Worm (Caenorhabditis elegans) whole organism, L4 larva: Measurements from ENCODE around the gene ZK666.8.

Experiments
- D1046.2 ChIP-seq: fragments of 200-800 bp; sonication (Bioruptor generic); IDR thresholded peaks from 2 replicates; pipeline ENCODE4 v1.3.6; 2022; ENCODE audit warnings: missing genetic modification characterization, missing compliant biosample characterization
- F26F4.8 ChIP-seq: fragments of 200-800 bp; sonication (Bioruptor generic); conservative IDR thresholded peaks from 2 replicates; pipeline ENCODE4 v1.3.6; 2022; ENCODE audit warnings: missing genetic modification characterization, missing compliant biosample characterization
- F37D6.2 ChIP-seq: sonication (generic microtip); optimal IDR thresholded peaks from 2 replicates; lab custom pipeline; 2016; ENCODE audit warnings: mild to moderate bottlenecking, missing genetic modification characterization, missing compliant biosample characterization
- F44E2.7 ChIP-seq: fragments of 200-800 bp; sonication (Bioruptor generic); IDR thresholded peaks from 2 replicates; pipeline ENCODE4 v2.1.2; 2022; ENCODE audit warnings: missing genetic modification characterization, missing compliant biosample characterization
- F49E8.2 ChIP-seq: sonication (generic microtip); optimal IDR thresholded peaks from 2 replicates; lab custom pipeline; 2016; ENCODE audit warnings: missing compliant biosample characterization, mild to moderate bottlenecking, missing genetic modification characterization, borderline replicate concordance
- T26A8.4 ChIP-seq: fragments of 200-800 bp; sonication (Bioruptor generic); IDR thresholded peaks from 2 replicates; pipeline ENCODE4 v1.3.6; 2022; ENCODE audit warnings: missing genetic modification characterization, missing compliant biosample characterization
- Y48G9A.11 ChIP-seq: fragments of 200-800 bp; sonication (Bioruptor generic); IDR thresholded peaks from 2 replicates; pipeline ENCODE4 v1.3.6; 2022; ENCODE audit warnings: missing genetic modification reagents, missing genetic modification characterization, missing compliant biosample characterization
- aha-1 ChIP-seq: fragments of 150-350 bp; peaks from one replicate; lab custom pipeline; 2014; ENCODE audit warnings: missing biosample characterization, missing genetic modification characterization
- arid-1 ChIP-seq: fragments of 200-800 bp; sonication (Bioruptor generic); conservative IDR thresholded peaks from 2 replicates; pipeline ENCODE4 v1.3.6; 2022; ENCODE audit warnings: missing genetic modification reagents, missing genetic modification characterization, missing compliant biosample characterization
- ceh-20 ChIP-seq: fragments of 200-800 bp; sonication (Bioruptor generic); IDR thresholded peaks from 2 replicates; pipeline ENCODE4 v1.3.6; 2022; ENCODE audit warnings: missing genetic modification reagents, missing genetic modification characterization, missing compliant biosample characterization
- ceh-82 ChIP-seq: sonication (generic microtip); optimal IDR thresholded peaks from 2 replicates; lab custom pipeline; 2017; ENCODE audit warnings: missing biosample characterization, missing genetic modification characterization
- daf-16 ChIP-seq, 3 experiments: sonication (generic microtip); optimal IDR thresholded peaks; 2 replicates each; lab custom pipeline; 2016 to 2017; ENCODE audit warnings: missing genetic modification characterization in 3 of 3, missing genetic modification reagents in 3 of 3, mild to moderate bottlenecking in 2 of 3, missing compliant biosample characterization in 2 of 3, missing biosample characterization in 1 of 3, moderate library complexity in 1 of 3
- daf-8 ChIP-seq: fragments of 200-800 bp; sonication (Bioruptor generic); IDR thresholded peaks from 2 replicates; pipeline ENCODE4 v1.3.6; 2022; ENCODE audit warnings: missing genetic modification characterization, missing compliant biosample characterization
- dmd-6 ChIP-seq: fragments of 200-800 bp; sonication (Bioruptor generic); IDR thresholded peaks from 2 replicates; pipeline ENCODE4 v1.3.6; 2022; ENCODE audit warnings: missing genetic modification reagents, missing genetic modification characterization, missing compliant biosample characterization
- dpl-1 ChIP-seq: fragments of 150-350 bp; optimal IDR thresholded peaks from 2 replicates; lab custom pipeline; 2014; ENCODE audit warnings: missing biosample characterization, missing genetic modification reagents, missing genetic modification characterization
- duxl-1 ChIP-seq: sonication (generic microtip); optimal IDR thresholded peaks from 2 replicates; lab custom pipeline; 2016; ENCODE audit warnings: mild to moderate bottlenecking, missing genetic modification characterization, moderate library complexity, missing compliant biosample characterization; ENCODE audit not compliant: poor library complexity
- egl-27 ChIP-seq: sonication (generic microtip); optimal IDR thresholded peaks from 3 replicates; lab custom pipeline; 2017; ENCODE audit warnings: missing biosample characterization, missing genetic modification reagents, missing genetic modification characterization
- fos-1 ChIP-seq: fragments of 150-350 bp; optimal IDR thresholded peaks from 2 replicates; lab custom pipeline; 2014; ENCODE audit warnings: missing biosample characterization, missing genetic modification characterization
- gei-8 ChIP-seq: fragments of 200-800 bp; sonication (Bioruptor generic); optimal IDR thresholded peaks from 2 replicates; lab custom pipeline; 2018; ENCODE audit warnings: mild to moderate bottlenecking, missing genetic modification characterization, missing compliant biosample characterization
- hlh-11 ChIP-seq: fragments of 200-800 bp; sonication (Bioruptor generic); optimal IDR thresholded peaks from 2 replicates; lab custom pipeline; 2018; ENCODE audit warnings: mild to moderate bottlenecking, missing genetic modification characterization, missing compliant biosample characterization
- hlh-30 ChIP-seq: sonication (generic microtip); optimal IDR thresholded peaks from 2 replicates; lab custom pipeline; 2017; ENCODE audit warnings: antibody characterized with exemption, mild to moderate bottlenecking, missing genetic modification characterization, missing compliant biosample characterization; ENCODE audit not compliant: insufficient read depth
- lin-1 ChIP-seq: fragments of 200-800 bp; sonication (Bioruptor generic); IDR thresholded peaks from 2 replicates; pipeline ENCODE4 v1.3.6; 2022; ENCODE audit warnings: missing genetic modification reagents, missing genetic modification characterization, missing compliant biosample characterization
- mdl-1 ChIP-seq, 2 experiments: fragments of 150-350 bp in 1 of 2; sonication (generic microtip) in 1 of 2; optimal IDR thresholded peaks; 2 replicates each; lab custom pipeline; 2014 to 2017; ENCODE audit warnings: missing biosample characterization in 2 of 2, missing genetic modification characterization in 2 of 2
- mes-2 ChIP-seq: sonication (generic microtip); optimal IDR thresholded peaks from 2 replicates; lab custom pipeline; 2016; ENCODE audit warnings: missing genotype, mild to moderate bottlenecking, missing genetic modification characterization, missing compliant biosample characterization; ENCODE audit not compliant: poor library complexity, severe bottlenecking
- mxl-3 ChIP-seq: fragments of 200-800 bp; sonication (Bioruptor generic); optimal IDR thresholded peaks from 2 replicates; lab custom pipeline; 2018; ENCODE audit warnings: mild to moderate bottlenecking, missing genetic modification characterization, missing compliant biosample characterization
- nhr-10 ChIP-seq: fragments of 150-350 bp; optimal IDR thresholded peaks from 2 replicates; lab custom pipeline; 2014; ENCODE audit warnings: missing biosample characterization, missing genetic modification characterization
- nhr-102 ChIP-seq: sonication (generic microtip); optimal IDR thresholded peaks from 2 replicates; lab custom pipeline; 2016; ENCODE audit warnings: mild to moderate bottlenecking, missing genetic modification characterization, moderate library complexity, missing compliant biosample characterization
- nhr-11 ChIP-seq: fragments of 150-350 bp; optimal IDR thresholded peaks from 2 replicates; lab custom pipeline; 2014; ENCODE audit warnings: missing biosample characterization, missing genetic modification characterization
- nhr-41 ChIP-seq: fragments of 200-800 bp; sonication (Bioruptor generic); IDR thresholded peaks from 2 replicates; pipeline ENCODE4 v1.3.6; 2022; ENCODE audit warnings: missing genetic modification reagents, missing genetic modification characterization, missing compliant biosample characterization
- nhr-6 ChIP-seq: fragments of 150-350 bp; optimal IDR thresholded peaks from 2 replicates; lab custom pipeline; 2014; ENCODE audit warnings: missing biosample characterization, missing genetic modification characterization
- pha-4 ChIP-seq, 2 experiments: fragments of 150-350 bp in 1 of 2; fragments of 200-800 bp in 1 of 2; sonication (Bioruptor generic) in 1 of 2; IDR thresholded peaks in 1 of 2; optimal IDR thresholded peaks in 1 of 2; 2 replicates each; pipeline versions ENCODE4 v1.3.6 to Lab custom; 2014 to 2022; ENCODE audit warnings: missing genetic modification characterization in 2 of 2, missing genetic modification reagents in 2 of 2, missing biosample characterization in 1 of 2, missing compliant biosample characterization in 1 of 2
- php-3 ChIP-seq: fragments of 200-800 bp; sonication (Bioruptor generic); IDR thresholded peaks from 2 replicates; pipeline ENCODE4 v1.3.6; 2022; ENCODE audit warnings: missing genetic modification reagents, missing genetic modification characterization, missing compliant biosample characterization
- pqm-1 ChIP-seq: sonication (generic microtip); optimal IDR thresholded peaks from 2 replicates; lab custom pipeline; 2017; ENCODE audit warnings: missing biosample characterization, missing genetic modification characterization
- sdz-12 ChIP-seq: fragments of 200-800 bp; sonication (Bioruptor generic); optimal IDR thresholded peaks from 2 replicates; lab custom pipeline; 2018; ENCODE audit warnings: mild to moderate bottlenecking, missing genetic modification characterization, missing compliant biosample characterization
- set-16 ChIP-seq: fragments of 200-800 bp; sonication (Bioruptor generic); IDR thresholded peaks from 2 replicates; pipeline ENCODE4 v1.3.6; 2022; ENCODE audit warnings: missing genetic modification reagents, missing genetic modification characterization, missing compliant biosample characterization
- snpc-1.2 ChIP-seq: fragments of 200-800 bp; sonication (Bioruptor generic); IDR thresholded peaks from 2 replicates; pipeline ENCODE4 v1.3.6; 2022; ENCODE audit warnings: missing genetic modification reagents, missing genetic modification characterization, missing compliant biosample characterization
- snpc-4 ChIP-seq: fragments of 150-350 bp; optimal IDR thresholded peaks from 2 replicates; lab custom pipeline; 2014; ENCODE audit warnings: missing biosample characterization, missing genetic modification characterization
- spr-3 ChIP-seq: fragments of 200-800 bp; sonication (Bioruptor generic); optimal IDR thresholded peaks from 2 replicates; lab custom pipeline; 2018; ENCODE audit warnings: mild to moderate bottlenecking, missing genetic modification characterization, missing compliant biosample characterization
- zfp-3 ChIP-seq: fragments of 200-800 bp; sonication (Bioruptor generic); conservative IDR thresholded peaks from 2 replicates; pipeline ENCODE4 v1.3.6; 2022; ENCODE audit warnings: missing genetic modification reagents, missing genetic modification characterization, missing compliant biosample characterization
- zip-11 ChIP-seq: fragments of 200-800 bp; sonication (Bioruptor generic); IDR thresholded peaks from 2 replicates; pipeline ENCODE4 v1.3.6; 2022; ENCODE audit warnings: missing genetic modification characterization, missing compliant biosample characterization
- zip-2 ChIP-seq: fragments of 150-350 bp; optimal IDR thresholded peaks from 2 replicates; lab custom pipeline; 2014; ENCODE audit warnings: missing biosample characterization, missing genetic modification characterization
- ztf-11 ChIP-seq: fragments of 150-350 bp; optimal IDR thresholded peaks from 2 replicates; lab custom pipeline; 2014; ENCODE audit warnings: missing biosample characterization, missing genetic modification characterization

ZK666.8 gene

ce11 chrII:10450335-10450734 is 42.6 kb downstream of the ZK666.8 start (continued):
- TF ChIP-seq mes-2 (tag; lab: Kevin White, UChicago), result peak; percentile 14
- TF ChIP-seq nhr-102 (tag; lab: Kevin White, UChicago), result peak; percentile 0
- 0 out of 2 replicates have a peak, but pooled peaks have one; percentile 25 for TF ChIP-seq Y48G9A.11 (GFP tag; lab: Robert Waterston, UW)
- TF ChIP-seq ceh-20 (GFP tag; lab: Robert Waterston, UW), result no peak
- no peak for TF ChIP-seq nhr-6 (tag; lab: Kevin White, UChicago)
- peak; percentile 72 for TF ChIP-seq sdz-12 (GFP tag; lab: Kevin White, UChicago)
- peak; percentile 64 for TF ChIP-seq aha-1 (tag; lab: Kevin White, UChicago)
- no peak for TF ChIP-seq daf-16 (GFP tag; optimal IDR thresholded peaks at IDR 0.05; lab: Kevin White, UChicago)
- peak; percentile 8 for TF ChIP-seq daf-16 (tag; optimal IDR thresholded peaks at IDR 0.05; lab: Kevin White, UChicago)

DNA sequence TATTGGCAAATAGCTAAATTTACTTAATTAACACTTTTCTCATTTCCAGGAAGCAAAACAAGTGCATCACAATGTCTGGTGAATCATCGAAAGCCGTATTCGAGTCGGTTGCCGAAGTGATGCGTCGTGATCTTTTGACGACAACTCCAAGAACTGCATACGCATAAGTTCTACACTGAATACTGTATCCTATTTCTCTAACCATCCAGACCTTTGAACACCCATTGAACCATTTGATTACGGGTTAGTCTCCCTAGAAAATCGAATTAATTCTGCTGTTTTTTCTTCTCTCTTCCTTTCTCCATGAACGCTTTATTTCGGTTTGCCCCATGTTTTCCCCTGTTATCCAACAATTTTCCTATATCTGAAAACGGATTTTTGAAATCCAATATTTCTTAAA is 43.2 kb downstream of the ZK666.8 start, which contains the start of gene lin-56:
TSS of gene lin-56 (plus strand) at position 301 of the 400 bp plus-strand sequence.
- TF ChIP-seq aha-1 (tag; lab: Kevin White, UChicago) (peak; percentile 54), dmd-6 (GFP tag; lab: Robert Waterston, UW) (no peak)

DNA sequence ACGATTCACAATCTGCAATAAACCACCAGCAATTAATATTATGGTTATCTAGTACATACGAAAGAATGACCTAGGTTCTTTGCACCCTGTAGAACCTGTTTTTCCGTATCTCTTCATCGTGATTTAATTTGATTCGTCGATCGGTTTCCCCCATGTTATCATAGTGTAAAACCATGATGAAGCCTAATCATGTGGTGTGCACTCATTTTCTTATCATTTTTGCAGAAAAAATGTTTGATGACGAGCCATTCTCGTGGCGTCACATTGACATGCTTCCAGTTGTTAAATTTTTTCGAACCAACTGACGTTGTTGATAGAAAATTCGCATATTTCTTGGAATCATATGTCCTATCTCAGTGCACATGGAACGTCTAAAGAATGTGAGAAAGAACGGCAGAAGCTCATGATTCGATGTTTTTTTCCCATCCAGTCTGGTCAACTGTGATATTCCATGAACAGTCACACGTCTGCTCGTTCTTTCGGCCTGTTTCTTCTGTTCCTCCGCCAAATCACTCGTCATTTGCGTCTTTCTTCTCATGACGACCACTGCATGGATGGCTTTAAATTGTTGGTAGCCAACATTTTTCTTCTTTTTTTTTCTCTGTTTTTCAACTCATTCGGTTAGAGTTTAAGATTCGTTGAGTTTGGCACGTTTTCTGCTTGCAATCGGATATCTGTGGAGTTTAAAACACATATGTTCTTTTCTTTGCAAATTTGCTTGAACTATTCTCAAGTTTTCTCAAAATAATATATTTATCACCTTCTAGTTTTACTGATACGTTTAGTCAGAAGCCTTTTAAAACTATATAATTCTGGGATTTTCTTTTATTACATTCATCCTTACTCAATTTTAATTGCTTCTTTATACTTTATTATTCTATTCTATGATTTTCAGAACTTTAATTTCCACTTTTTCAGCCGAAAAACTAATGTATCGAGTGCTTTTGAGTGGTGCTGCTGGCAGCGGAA is 45.3 kb downstream of the ZK666.8 start, which contains the start of gene ZK673.2:
TSS of gene ZK673.2 (plus strand) at position 919 of the 969 bp plus-strand sequence.
- TF ChIP-seq F49E8.2 (no peak), snpc-1.2 (GFP tag; lab: Robert Waterston, UW) (no peak), egl-27 (tag; lab: Kevin White, UChicago) (no peak), ceh-20 (GFP tag; lab: Robert Waterston, UW) (peak; percentile 27; the same call in 1 of the 2 replicates), zip-2 (no peak), ztf-11 (tag; lab: Kevin White, UChicago) (no peak), ceh-82 (tag; lab: Kevin White, UChicago) (no peak), D1046.2 (GFP tag; lab: Robert Waterston, UW) (no peak), mxl-3 (GFP tag; lab: Kevin White, UChicago) (peak; percentile 85), snpc-4 (no peak), set-16 (no peak), arid-1 (GFP tag; lab: Robert Waterston, UW) (no peak), dpl-1 (GFP tag; lab: Kevin White, UChicago) (no peak), fos-1 (no peak), pha-4 (GFP tag; IDR thresholded peaks at IDR 0.05; lab: Robert Waterston, UW) (peak; percentile 6; the same call in 1 of the 2 replicates), pha-4 (tag; optimal IDR thresholded peaks at IDR 0.05; lab: Kevin White, UChicago) (no peak), gei-8 (GFP tag; lab: Kevin White, UChicago) (peak; percentile 57), nhr-11 (tag; lab: Kevin White, UChicago) (peak; percentile 77), nhr-10 (tag; lab: Kevin White, UChicago) (peak; percentile 61), mdl-1 (tag; optimal IDR thresholded peaks at IDR 0.05; lab: Kevin White, UChicago) (peak; percentile 48 to 92), dmd-6 (GFP tag; lab: Robert Waterston, UW) (peak; percentile 94), pqm-1 (tag; lab: Kevin White, UChicago) (peak; percentile 46), F44E2.7 (GFP tag; lab: Robert Waterston, UW) (no peak), hlh-11 (tag; lab: Kevin White, UChicago) (peak; percentile 89), F26F4.8 (no peak), lin-1 (GFP tag; lab: Robert Waterston, UW) (peak; percentile 43; the same call in 1 of the 2 replicates), hlh-30 (peak; percentile 83), aha-1 (tag; lab: Kevin White, UChicago) (peak; percentile 29), zip-11 (GFP tag; lab: Robert Waterston, UW) (no peak), F37D6.2 (tag; lab: Kevin White, UChicago) (no peak), nhr-41 (peak; percentile 25; the same call in 1 of the 2 replicates), mes-2 (tag; lab: Kevin White, UChicago) (peak; percentile 42), T26A8.4 (GFP tag; lab: Robert Waterston, UW) (peak; percentile 10; the same call in 1 of the 2 replicates), spr-3 (GFP tag; lab: Kevin White, UChicago) (no peak), daf-8 (GFP tag; lab: Robert Waterston, UW) (no peak), zfp-3 (GFP tag; lab: Robert Waterston, UW) (no peak), duxl-1 (tag; lab: Kevin White, UChicago) (no peak), php-3 (peak; percentile 68; the same call in 1 of the 2 replicates)
